Worm (Caenorhabditis elegans): ENCODE data around the gene Y62E10A.6.

DNA sequence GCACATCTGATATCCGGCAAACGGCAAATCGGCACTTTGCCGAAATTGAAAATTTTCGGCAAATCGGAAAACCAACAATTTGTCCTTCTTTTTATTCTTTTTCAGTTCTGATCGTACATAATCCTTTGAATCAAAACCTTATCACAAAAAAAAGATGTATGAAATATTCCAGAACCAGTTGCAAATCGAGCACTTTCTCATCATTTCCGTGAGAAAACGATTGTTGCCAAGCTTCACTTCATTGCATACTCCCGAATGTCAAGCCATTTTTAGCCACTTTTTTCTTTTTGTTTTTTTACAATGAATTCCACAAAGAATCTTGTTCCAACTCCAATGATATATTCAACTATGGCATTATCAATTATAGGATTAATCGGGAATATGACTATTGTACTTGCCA, 6.9 kb upstream of the Y62E10A.6 start, which contains the start of gene srsx-25:
- TF ChIP-seq unc-62 (GFP tag; optimal IDR thresholded peaks at IDR 0.05 in 1 of 2): no peak
- no peak for TF ChIP-seq unc-62 (tag; optimal IDR thresholded peaks at IDR 0.05)
- TF ChIP-seq lin-15B (tag; optimal IDR thresholded peaks at IDR 0.05): no peak
- TF ChIP-seq jun-1 (tag; optimal IDR thresholded peaks at IDR 0.05): no peak

Data from whole organism, L4 larva.